Fruit fly (Drosophila melanogaster): ENCODE results near the gene Chrac-16.

The Chrac-16 gene

DNA sequence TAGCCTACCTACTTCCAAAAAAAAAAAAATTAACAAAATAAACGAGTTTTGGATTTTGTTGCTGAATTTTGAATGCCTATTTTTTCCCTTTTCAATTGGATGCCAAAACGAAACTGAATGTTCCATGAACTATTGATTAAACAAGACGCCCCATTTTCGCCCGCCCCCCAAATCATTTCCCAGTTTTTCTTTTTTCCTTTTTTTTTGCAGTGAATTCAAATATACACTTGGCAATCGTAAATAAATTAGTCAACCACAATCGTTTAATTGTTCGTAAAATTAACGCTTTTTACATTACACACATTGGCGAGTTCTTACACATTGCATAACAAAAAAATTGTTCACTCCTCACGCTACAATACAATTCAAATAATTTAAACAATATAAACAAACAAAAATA lies 25.1 kb downstream of the Chrac-16 start, which contains the start of gene CG18130:
TSS of gene CG18130 (minus strand) at position 101 of the 400 bp plus-strand sequence.
- TF ChIP-seq CG7101 (tag; optimal IDR thresholded peaks at IDR 0.05), result no peak
- no peak for TF ChIP-seq Mnt (GFP tag; optimal IDR thresholded peaks at IDR 0.05)
- no peak for TF ChIP-seq CG33017 (tag; optimal IDR thresholded peaks at IDR 0.05)
- no peak for TF ChIP-seq CG14711 (tag; optimal IDR thresholded peaks at IDR 0.05)
- TF ChIP-seq toe (GFP tag; optimal IDR thresholded peaks at IDR 0.05), result no peak
- no peak for TF ChIP-seq CG5204 (GFP tag; optimal IDR thresholded peaks at IDR 0.05)
- no peak for TF ChIP-seq pad (GFP tag; optimal IDR thresholded peaks at IDR 0.05)
- TF ChIP-seq Clk (GFP tag; optimal IDR thresholded peaks at IDR 0.05), result no peak
- TF ChIP-seq kay (GFP tag; ENCODE audit: borderline replicate concordance), result no peak
- no peak for TF ChIP-seq CG11617 (GFP tag; optimal IDR thresholded peaks at IDR 0.05)
- TF ChIP-seq CG1620 (GFP tag; optimal IDR thresholded peaks at IDR 0.05), result no peak
- no peak for TF ChIP-seq CG12768 (GFP tag; optimal IDR thresholded peaks at IDR 0.05)
- no peak for TF ChIP-seq bab1 (GFP tag; optimal IDR thresholded peaks at IDR 0.05)
- no peak for TF ChIP-seq tj (GFP tag; optimal IDR thresholded peaks at IDR 0.05)
- TF ChIP-seq Crg-1 (GFP tag; optimal IDR thresholded peaks at IDR 0.05), result no peak
- no peak for TF ChIP-seq ovo (GFP tag; optimal IDR thresholded peaks at IDR 0.05)

dm6 chrX:11988912-11989311 lies 28.8 kb downstream of the Chrac-16 start, which contains the start of gene tsg:
TSS of gene tsg (minus strand) at chrX:11988948.
- TF ChIP-seq cic (GFP tag; optimal IDR thresholded peaks at IDR 0.05), result no peak
- TF ChIP-seq cnc (optimal IDR thresholded peaks at IDR 0.05), result no peak
- TF ChIP-seq kay (GFP tag; ENCODE audit: borderline replicate concordance), result no peak
- no peak for TF ChIP-seq CG12768 (GFP tag; optimal IDR thresholded peaks at IDR 0.05)
- no peak for TF ChIP-seq CG11617 (GFP tag; optimal IDR thresholded peaks at IDR 0.05)
- TF ChIP-seq Hr96 (GFP tag; optimal IDR thresholded peaks at IDR 0.05), result no peak
- TF ChIP-seq CG14711 (tag; optimal IDR thresholded peaks at IDR 0.05), result no peak
- TF ChIP-seq bab1 (GFP tag; optimal IDR thresholded peaks at IDR 0.05), result no peak
- TF ChIP-seq toe (GFP tag; optimal IDR thresholded peaks at IDR 0.05), result no peak
- TF ChIP-seq CG33017 (tag; optimal IDR thresholded peaks at IDR 0.05), result no peak
- TF ChIP-seq Crg-1 (GFP tag; optimal IDR thresholded peaks at IDR 0.05), result no peak
- TF ChIP-seq Mnt (GFP tag; optimal IDR thresholded peaks at IDR 0.05), result no peak
- TF ChIP-seq pad (GFP tag; optimal IDR thresholded peaks at IDR 0.05), result no peak
- TF ChIP-seq CG7045 (GFP tag; optimal IDR thresholded peaks at IDR 0.05), result no peak
- TF ChIP-seq Clk (GFP tag; optimal IDR thresholded peaks at IDR 0.05), result no peak
- no peak for TF ChIP-seq CG7101 (tag; optimal IDR thresholded peaks at IDR 0.05)
- no peak for TF ChIP-seq tj (GFP tag; optimal IDR thresholded peaks at IDR 0.05)
- TF ChIP-seq CG5204 (GFP tag; optimal IDR thresholded peaks at IDR 0.05), result no peak
- TF ChIP-seq ovo (GFP tag; optimal IDR thresholded peaks at IDR 0.05), result no peak

- no peak for TF ChIP-seq bab1 (GFP tag; optimal IDR thresholded peaks at IDR 0.05)
- TF ChIP-seq pad (GFP tag; optimal IDR thresholded peaks at IDR 0.05), result peak; percentile 85
- no peak for TF ChIP-seq Mnt (GFP tag; optimal IDR thresholded peaks at IDR 0.05)
- no peak for TF ChIP-seq tj (GFP tag; optimal IDR thresholded peaks at IDR 0.05)
These were observed 30.1 kb downstream of the Chrac-16 start, which contains the start of gene gd for dm6 chrX:11987664-11988063. TSS of gene gd (minus strand) at chrX:11987764.

DNA sequence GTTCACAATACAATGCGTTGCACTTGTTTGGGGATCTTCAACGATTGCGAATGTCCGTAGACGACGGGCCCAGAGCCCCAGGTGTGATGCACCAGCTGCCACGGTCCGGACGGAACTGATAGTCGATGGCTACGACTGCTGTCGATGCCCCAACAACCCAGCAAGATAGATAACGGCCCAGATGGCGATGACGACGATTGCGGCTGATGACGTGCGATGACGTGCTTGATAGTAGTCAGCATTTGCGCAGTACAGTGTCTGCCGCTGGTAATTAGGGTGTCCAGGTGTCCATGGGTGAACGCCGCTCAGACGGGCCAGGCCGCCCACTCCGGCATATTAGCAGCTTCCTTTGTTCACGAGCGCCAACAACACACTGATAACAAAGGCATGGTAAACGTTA lies 32.8 kb downstream of the Chrac-16 start, which contains the start of gene cac:
TSS of gene cac (minus strand) at position 101 of the 400 bp plus-strand sequence.
- TF ChIP-seq kay (GFP tag; ENCODE audit: borderline replicate concordance) (no peak), CG33017 (tag; optimal IDR thresholded peaks at IDR 0.05) (no peak), CG1620 (GFP tag; optimal IDR thresholded peaks at IDR 0.05) (no peak), CG14711 (tag; optimal IDR thresholded peaks at IDR 0.05) (no peak), toe (GFP tag; optimal IDR thresholded peaks at IDR 0.05) (no peak), CG7101 (tag; optimal IDR thresholded peaks at IDR 0.05) (no peak), cnc (optimal IDR thresholded peaks at IDR 0.05) (no peak), CG5204 (GFP tag; optimal IDR thresholded peaks at IDR 0.05) (no peak), cic (GFP tag; optimal IDR thresholded peaks at IDR 0.05) (no peak), bab1 (GFP tag; optimal IDR thresholded peaks at IDR 0.05) (no peak), Clk (GFP tag; optimal IDR thresholded peaks at IDR 0.05) (no peak), CG7045 (GFP tag; optimal IDR thresholded peaks at IDR 0.05) (no peak)

dm6 chrX:11983838-11984237 lies 33.9 kb downstream of the Chrac-16 start:
- TF ChIP-seq toe (GFP tag; optimal IDR thresholded peaks at IDR 0.05), result no peak
- TF ChIP-seq cnc (optimal IDR thresholded peaks at IDR 0.05), result no peak
